Worm (Caenorhabditis elegans) whole organism, L4/young adult: ENCODE measurements around the gene F42G2.7.

Experiments used
- W03F9.2 ChIP-seq: fragments of 150-350 bp; optimal IDR thresholded peaks from 2 replicates; lab custom pipeline; 2014; ENCODE audit warnings: missing biosample characterization, missing genetic modification characterization
- dao-5 ChIP-seq: sonication (generic microtip); optimal IDR thresholded peaks from 2 replicates; lab custom pipeline; 2016; ENCODE audit warnings: missing genotype, missing genetic modification characterization, moderate library complexity, missing compliant biosample characterization
- him-1 ChIP-seq: sonication (generic microtip); optimal IDR thresholded peaks from 2 replicates; lab custom pipeline; 2016; ENCODE audit warnings: missing genotype, missing genetic modification reagents, missing genetic modification characterization, missing compliant biosample characterization

- no peak for TF ChIP-seq dao-5
- no peak for TF ChIP-seq him-1 (tag; lab: Kevin White, UChicago)
- no peak for TF ChIP-seq W03F9.2
Observed at ce11 chrII:2417889-2418288, at the start of gene F42G2.7, which contains the start of gene F42G2.5.
